Fruit fly (Drosophila melanogaster) whole organism: Measurements from ENCODE around the gene ebi.

Source experiments
- CG8478 ChIP-seq: fragments of >200 bp; optimal IDR thresholded peaks from 2 replicates; lab custom pipeline; 2018; ENCODE audit warnings: inconsistent platforms
- Dll ChIP-seq: fragments of >200 bp; optimal IDR thresholded peaks from 2 replicates; lab custom pipeline; 2017
- EcR ChIP-seq, 2 experiments: fragments of >200 bp; optimal IDR thresholded peaks; 2 replicates each; lab custom pipeline; 2017; ENCODE audit warnings: missing biosample characterization in 2 of 2, missing genetic modification characterization in 2 of 2, missing genetic modification reagents in 2 of 2
- pan ChIP-seq: fragments of >200 bp; optimal IDR thresholded peaks from 2 replicates; lab custom pipeline; 2017
- psq ChIP-seq: fragments of >200 bp; optimal IDR thresholded peaks from 2 replicates; lab custom pipeline; 2017
- usp ChIP-seq: fragments of >200 bp; optimal IDR thresholded peaks from 2 replicates; lab custom pipeline; 2017; ENCODE audit warnings: missing biosample characterization, missing genetic modification characterization, mixed read lengths

The ebi gene

dm6 chr2L:414593-415399 is at the start of gene ebi, which contains the start of gene AP-2alpha:
TSS of gene ebi (plus strand) at chr2L:415067.
TSS of gene AP-2alpha (minus strand) at chr2L:414777.
- TF ChIP-seq EcR (GFP tag; optimal IDR thresholded peaks at IDR 0.05; lab: Kevin White, UChicago) (no peak), psq (lab: Kevin White, UChicago) (no peak), Dll (no peak), CG8478 (lab: Kevin White, UChicago) (no peak), pan (lab: Kevin White, UChicago) (no peak)

- TF ChIP-seq Dll: no peak
Measured at dm6 chr2L:366876-367275, 48.0 kb upstream of the ebi start.

DNA sequence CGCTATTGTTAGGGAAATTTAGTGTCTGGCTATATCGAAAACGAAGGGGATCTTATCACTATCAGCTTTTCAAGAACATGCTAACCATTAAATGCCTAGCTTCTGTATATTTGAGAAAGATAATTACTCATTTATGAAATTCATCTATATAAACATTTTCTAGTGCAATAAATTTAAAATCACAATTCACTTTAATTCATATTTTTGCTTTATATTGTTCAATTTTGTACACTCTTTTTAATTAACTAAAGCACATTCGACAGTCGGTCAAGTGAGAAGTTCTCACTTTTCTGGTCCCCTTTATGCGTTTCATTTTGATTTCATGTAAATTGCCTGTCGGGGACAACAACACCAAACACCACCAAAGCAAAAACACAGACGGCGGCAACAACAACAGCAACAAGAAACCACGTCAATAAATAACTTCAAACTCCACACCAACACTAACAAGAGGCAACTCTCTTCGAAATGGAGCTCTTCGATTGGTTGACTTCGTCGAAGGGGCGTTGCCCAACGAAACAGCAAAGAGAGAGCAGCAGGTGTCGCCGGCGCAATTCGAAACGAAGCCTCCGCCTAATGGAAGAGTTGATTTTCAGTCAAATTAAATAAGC is 46.4 kb upstream of the ebi start:
- TF ChIP-seq EcR (GFP tag; optimal IDR thresholded peaks at IDR 0.05; lab: Kevin White, UChicago): no peak
- no peak for TF ChIP-seq pan (lab: Kevin White, UChicago)
- no peak for TF ChIP-seq psq (lab: Kevin White, UChicago)
- TF ChIP-seq Dll: no peak
- no peak for TF ChIP-seq CG8478 (lab: Kevin White, UChicago)
- no peak for TF ChIP-seq usp (GFP tag; lab: Kevin White, UChicago)

dm6 chr2L:369811-370210 is 45.1 kb upstream of the ebi start:
- TF ChIP-seq CG8478 (lab: Kevin White, UChicago): no peak
- no peak for TF ChIP-seq Dll
- no peak for TF ChIP-seq usp (GFP tag; lab: Kevin White, UChicago)
- TF ChIP-seq psq (lab: Kevin White, UChicago): no peak
- no peak for TF ChIP-seq pan (lab: Kevin White, UChicago)
- TF ChIP-seq EcR (GFP tag; optimal IDR thresholded peaks at IDR 0.05; lab: Kevin White, UChicago): no peak

DNA sequence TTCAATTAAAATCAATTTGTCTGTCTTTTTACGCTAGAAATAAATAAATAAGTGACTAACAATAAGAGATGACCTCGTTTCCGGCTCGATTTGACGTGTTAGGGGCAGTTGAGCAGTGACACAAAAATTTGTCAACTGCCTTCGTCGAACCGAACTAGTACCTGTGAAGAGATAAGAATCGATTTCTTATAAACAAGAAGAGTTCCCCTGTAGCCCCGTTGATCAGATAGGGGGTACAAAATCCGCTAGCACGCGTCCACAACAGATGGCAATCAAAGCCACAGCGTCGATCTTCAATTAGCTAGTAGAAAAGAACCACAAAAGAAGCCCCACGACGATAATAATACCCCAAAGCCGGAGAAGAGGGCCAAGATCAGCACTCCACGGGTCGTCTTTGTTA is 43.1 kb upstream of the ebi start:
- no peak for TF ChIP-seq usp (GFP tag; lab: Kevin White, UChicago)
- no peak for TF ChIP-seq EcR (GFP tag; optimal IDR thresholded peaks at IDR 0.05; lab: Kevin White, UChicago)
- TF ChIP-seq Dll: no peak
- no peak for TF ChIP-seq CG8478 (lab: Kevin White, UChicago)
- no peak for TF ChIP-seq psq (lab: Kevin White, UChicago)
- no peak for TF ChIP-seq pan (lab: Kevin White, UChicago)

dm6 chr2L:377780-378222 is 37.1 kb upstream of the ebi start, which contains the start of gene al:
TSS of gene al (plus strand) at chr2L:378112.
- no peak for TF ChIP-seq EcR (GFP tag; optimal IDR thresholded peaks at IDR 0.05; lab: Kevin White, UChicago)
- TF ChIP-seq Dll: no peak
- TF ChIP-seq psq (lab: Kevin White, UChicago): no peak
- no peak for TF ChIP-seq CG8478 (lab: Kevin White, UChicago)
- no peak for TF ChIP-seq pan (lab: Kevin White, UChicago)
- TF ChIP-seq usp (GFP tag; lab: Kevin White, UChicago): no peak

DNA sequence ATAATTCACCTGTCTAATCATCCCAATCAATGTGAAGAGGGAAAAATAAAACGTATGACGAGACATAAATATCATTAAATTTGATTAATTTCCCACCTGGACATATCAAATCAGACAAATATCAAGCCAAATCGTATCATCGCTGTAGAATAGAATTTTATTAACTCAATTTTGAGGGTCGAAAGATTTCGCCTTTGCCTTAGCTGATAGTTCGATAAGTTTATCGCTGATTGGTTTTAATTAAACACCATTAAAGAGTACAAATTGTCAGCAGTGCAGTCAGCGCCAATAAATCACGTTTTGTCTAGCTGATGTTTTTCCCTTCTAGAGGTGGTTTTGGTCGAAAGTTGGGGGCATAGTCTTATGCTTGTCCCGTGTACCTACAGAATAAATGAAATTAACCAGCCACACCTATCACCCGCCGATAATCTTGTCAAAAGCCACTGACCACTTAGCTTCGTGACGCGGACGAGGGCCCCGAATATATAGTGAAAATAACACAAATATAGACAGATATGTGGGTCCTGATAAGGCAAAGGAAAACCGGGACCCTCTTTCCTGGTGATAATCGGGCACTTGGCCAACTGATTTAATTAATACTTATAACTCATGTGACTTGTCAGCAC is 35.9 kb upstream of the ebi start:
- TF ChIP-seq EcR (GFP tag; optimal IDR thresholded peaks at IDR 0.05; lab: Kevin White, UChicago): no peak

DNA sequence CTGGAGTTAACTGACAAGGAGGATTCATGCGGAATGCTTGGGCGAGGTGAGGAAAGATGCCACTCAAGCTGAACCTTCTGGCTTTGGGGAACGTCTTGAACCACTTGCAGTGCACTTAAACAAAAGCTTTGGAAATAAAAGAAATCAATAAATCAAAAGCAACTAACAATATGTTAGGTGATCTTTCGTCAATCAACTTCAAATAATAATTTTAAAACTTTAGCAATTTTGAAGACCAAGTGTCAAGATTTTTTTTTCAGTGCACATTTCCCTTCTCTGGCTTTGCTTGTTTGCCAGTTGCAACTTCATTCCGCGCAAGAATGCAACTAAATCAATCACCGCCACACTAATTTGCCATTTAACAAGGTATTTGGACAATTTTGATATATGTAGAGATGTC is 32.1 kb upstream of the ebi start:
- TF ChIP-seq pan (lab: Kevin White, UChicago): no peak
- TF ChIP-seq usp (GFP tag; lab: Kevin White, UChicago): no peak

DNA sequence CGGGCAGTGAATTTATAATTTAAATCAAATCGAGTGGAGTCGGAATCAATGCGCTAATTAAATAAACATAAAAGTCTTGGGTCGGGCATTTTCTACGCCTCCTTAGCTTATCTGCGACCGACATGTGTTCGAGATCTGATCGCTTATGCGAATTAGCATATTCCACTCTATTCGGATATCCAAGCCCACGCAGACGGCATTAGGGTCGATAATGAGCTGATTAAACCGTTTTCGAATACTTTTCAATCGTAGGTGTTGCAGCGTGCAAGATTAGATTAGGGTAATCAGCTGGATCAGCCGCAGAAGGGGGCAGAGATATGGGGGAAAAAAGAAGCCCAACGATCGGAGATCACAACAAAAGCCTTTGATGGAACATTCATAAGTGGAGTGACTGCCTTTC is 24.4 kb upstream of the ebi start:
- TF ChIP-seq usp (GFP tag; lab: Kevin White, UChicago): no peak
- TF ChIP-seq Dll: no peak
- no peak for TF ChIP-seq CG8478 (lab: Kevin White, UChicago)
- no peak for TF ChIP-seq psq (lab: Kevin White, UChicago)
- no peak for TF ChIP-seq EcR (GFP tag; optimal IDR thresholded peaks at IDR 0.05; lab: Kevin White, UChicago)
- TF ChIP-seq pan (lab: Kevin White, UChicago): no peak

DNA sequence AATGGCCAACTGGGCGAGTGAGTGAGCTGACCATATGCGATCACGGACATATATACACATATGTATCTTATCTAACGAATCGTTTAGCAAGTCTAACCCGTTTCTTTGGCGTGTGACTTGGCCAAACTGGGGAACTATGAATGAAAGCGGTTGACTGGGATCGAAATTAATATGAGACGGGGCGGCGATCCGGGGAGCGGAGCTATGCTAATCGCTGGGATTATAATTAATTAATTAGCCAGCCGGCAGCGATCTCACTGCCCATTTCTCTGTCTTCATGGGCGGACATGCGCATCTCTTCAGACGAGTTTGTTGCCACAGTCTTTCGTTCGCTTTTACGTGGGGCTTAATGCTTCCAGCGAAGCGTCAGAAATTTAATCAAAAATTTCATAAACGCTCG is 22.3 kb upstream of the ebi start:
- TF ChIP-seq CG8478 (lab: Kevin White, UChicago): no peak
- TF ChIP-seq Dll: no peak
- no peak for TF ChIP-seq psq (lab: Kevin White, UChicago)
- no peak for TF ChIP-seq EcR (GFP tag; optimal IDR thresholded peaks at IDR 0.05; lab: Kevin White, UChicago)
- TF ChIP-seq usp (GFP tag; lab: Kevin White, UChicago): no peak
- TF ChIP-seq pan (lab: Kevin White, UChicago): no peak

DNA sequence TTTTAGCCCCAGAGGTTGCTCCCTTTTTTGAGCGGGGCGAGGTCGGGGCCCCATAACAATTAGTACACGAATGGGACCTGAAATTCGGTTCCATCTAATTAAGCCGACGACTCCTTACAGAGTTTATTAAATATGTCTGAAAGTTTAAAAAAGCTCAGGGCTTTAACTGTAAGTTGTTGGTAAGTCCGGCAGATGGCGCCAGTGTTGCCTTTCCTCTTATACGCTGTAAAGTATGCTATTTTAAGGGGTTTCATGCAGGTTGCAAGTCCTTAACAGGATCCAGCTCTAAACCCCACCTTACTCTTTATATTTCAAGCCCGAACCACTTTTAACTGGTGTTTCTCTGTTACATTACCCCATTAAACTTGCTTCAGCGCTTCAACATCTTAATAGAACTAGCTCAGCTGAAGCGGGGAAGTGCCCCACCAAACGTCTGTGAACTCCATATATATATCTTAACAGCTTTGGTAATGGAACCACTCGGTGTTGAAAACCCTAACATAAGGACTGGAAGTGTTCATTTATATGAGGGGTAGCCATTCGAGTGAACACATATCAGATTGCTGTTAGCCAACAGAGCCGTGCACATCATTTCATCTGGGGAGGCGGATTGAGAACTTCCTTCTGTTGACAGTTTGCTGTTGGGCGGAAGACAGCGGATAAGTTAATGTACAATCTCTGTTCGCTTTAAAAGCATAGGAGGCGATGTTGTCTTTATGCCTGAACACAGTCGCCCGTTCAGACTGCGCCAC is 19.3 kb upstream of the ebi start:
- TF ChIP-seq psq (lab: Kevin White, UChicago) (no peak), Dll (no peak), EcR (GFP tag; optimal IDR thresholded peaks at IDR 0.05; lab: Kevin White, UChicago) (no peak), usp (GFP tag; lab: Kevin White, UChicago) (no peak), CG8478 (lab: Kevin White, UChicago) (no peak)
